Worm (Caenorhabditis elegans) whole organism, late embryonic: ENCODE data around the gene unc-51.
"Not testable (repeated sequence)": the region's sequence is repeated elsewhere in the genome, so short reads cannot be mapped to it uniquely, and the experiment has no call there.

ENCODE experiments used
- ceh-30 ChIP-seq: fragments of 150-350 bp; optimal IDR thresholded peaks from 2 replicates; lab custom pipeline; 2014; ENCODE audit warnings: missing biosample characterization, missing genetic modification characterization
- pha-4 ChIP-seq: fragments of 150-350 bp; optimal IDR thresholded peaks from 2 replicates; lab custom pipeline; 2018; ENCODE audit warnings: missing biosample characterization, missing genetic modification reagents, missing genetic modification characterization
- pros-1 ChIP-seq: fragments of 150-350 bp; optimal IDR thresholded peaks from 2 replicates; lab custom pipeline; 2014; ENCODE audit warnings: missing biosample characterization, missing genetic modification reagents, missing genetic modification characterization
- unc-86 ChIP-seq: sonication (generic microtip); optimal IDR thresholded peaks from 2 replicates; lab custom pipeline; 2016; ENCODE audit warnings: missing genetic modification characterization, missing compliant biosample characterization

ce11 chrV:19949721-19950120 is 54.6 kb downstream of the unc-51 start, which contains the start of gene Y60A3A.8:
- TF ChIP-seq unc-86 (tag; lab: Kevin White, UChicago); pros-1 (tag; lab: Kevin White, UChicago); pha-4 (tag; lab: Kevin White, UChicago); ceh-30: not testable (repeated sequence)
